Fruit fly (Drosophila melanogaster) whole organism, embryonic: ENCODE measurements around the gene CG3337.

ENCODE experiments used
- ATbp ChIP-seq: fragments of 200-800 bp; sonication (Bioruptor generic); optimal IDR thresholded peaks from 2 replicates; lab custom pipeline; 2017; ENCODE audit warnings: missing biosample characterization, mild to moderate bottlenecking, missing genetic modification characterization, missing genetic modification reagents
- B-H2 ChIP-seq: fragments of 200-800 bp; sonication (Bioruptor generic); optimal IDR thresholded peaks from 2 replicates; lab custom pipeline; 2018; ENCODE audit warnings: missing biosample characterization, mild to moderate bottlenecking, missing genetic modification characterization
- CG10267 ChIP-seq: fragments of 200-800 bp; sonication (Bioruptor generic); optimal IDR thresholded peaks from 2 replicates; lab custom pipeline; 2018; ENCODE audit warnings: missing biosample characterization, mild to moderate bottlenecking, missing genetic modification characterization, moderate library complexity
- CG11247 ChIP-seq: fragments of 200-800 bp; sonication (Bioruptor generic); IDR thresholded peaks from 2 replicates; pipeline ENCODE4 v1.3.6; 2022; ENCODE audit warnings: missing biosample characterization, missing genetic modification characterization
- CG12219 ChIP-seq: fragments of 200-800 bp; sonication (Bioruptor generic); optimal IDR thresholded peaks from 3 replicates; lab custom pipeline; 2018; ENCODE audit warnings: missing biosample characterization, mild to moderate bottlenecking, missing genetic modification characterization
- CG14710 ChIP-seq: fragments of 200-800 bp; sonication (Bioruptor generic); optimal IDR thresholded peaks from 3 replicates; lab custom pipeline; 2019; ENCODE audit warnings: missing biosample characterization, mild to moderate bottlenecking, missing genetic modification characterization, moderate library complexity
- CG15073 ChIP-seq: fragments of 200-800 bp; sonication (Bioruptor generic); optimal IDR thresholded peaks from 2 replicates; lab custom pipeline; 2016; ENCODE audit warnings: missing biosample characterization, missing genetic modification characterization
- CG16813 ChIP-seq: fragments of 200-800 bp; sonication (Bioruptor generic); IDR thresholded peaks from 3 replicates; pipeline ENCODE4 v1.3.6; 2022; ENCODE audit warnings: missing biosample characterization, missing genetic modification characterization; ENCODE audit not compliant: partially characterized antibody
- CG17186 ChIP-seq: fragments of 200-800 bp; sonication (Bioruptor generic); optimal IDR thresholded peaks from 3 replicates; lab custom pipeline; 2017; ENCODE audit warnings: missing biosample characterization, missing genetic modification reagents, missing genetic modification characterization
- CG17359 ChIP-seq: fragments of 200-800 bp; sonication (Bioruptor generic); optimal IDR thresholded peaks from 3 replicates; lab custom pipeline; 2018; ENCODE audit warnings: missing biosample characterization, mild to moderate bottlenecking, missing genetic modification characterization, moderate library complexity
- CG2120 ChIP-seq: fragments of 200-800 bp; sonication (Bioruptor generic); optimal IDR thresholded peaks from 3 replicates; lab custom pipeline; 2016; ENCODE audit warnings: missing biosample characterization, missing genetic modification characterization
- CG30403 ChIP-seq: fragments of 200-800 bp; sonication (Bioruptor generic); optimal IDR thresholded peaks from 3 replicates; lab custom pipeline; 2016; ENCODE audit warnings: missing biosample characterization, missing genetic modification characterization
- CG32532 ChIP-seq: fragments of 200-800 bp; sonication (Bioruptor generic); IDR thresholded peaks from 2 replicates; pipeline ENCODE4 v1.3.6; 2022; ENCODE audit warnings: missing biosample characterization, missing genetic modification characterization
- CG3995 ChIP-seq: fragments of 200-800 bp; sonication (Bioruptor generic); optimal IDR thresholded peaks from 3 replicates; lab custom pipeline; 2016; ENCODE audit warnings: missing biosample characterization, missing genetic modification characterization
- CG42726 ChIP-seq: fragments of 200-800 bp; sonication (Bioruptor generic); IDR thresholded peaks from 2 replicates; pipeline ENCODE4 v1.3.6; 2022; ENCODE audit warnings: missing biosample characterization, missing genetic modification characterization; ENCODE audit not compliant: partially characterized antibody
- CG4282 ChIP-seq: fragments of 200-800 bp; sonication (Bioruptor generic); optimal IDR thresholded peaks from 2 replicates; lab custom pipeline; 2016; ENCODE audit warnings: missing biosample characterization, missing genetic modification characterization
- CG8924 ChIP-seq: fragments of 200-800 bp; optimal IDR thresholded peaks from 3 replicates; lab custom pipeline; 2019; ENCODE audit warnings: missing biosample characterization, mild to moderate bottlenecking, missing genetic modification characterization, moderate library complexity
- CG9609 ChIP-seq: fragments of 200-800 bp; sonication (Bioruptor generic); optimal IDR thresholded peaks from 3 replicates; lab custom pipeline; 2016; ENCODE audit warnings: missing biosample characterization, missing genetic modification characterization
- Camta ChIP-seq: fragments of 200-800 bp; sonication (Bioruptor generic); optimal IDR thresholded peaks from 2 replicates; lab custom pipeline; 2016; ENCODE audit warnings: missing biosample characterization, missing genetic modification characterization
- Chrac-16 ChIP-seq: fragments of 200-800 bp; sonication (Bioruptor generic); optimal IDR thresholded peaks from 3 replicates; lab custom pipeline; 2016; ENCODE audit warnings: missing biosample characterization, missing genetic modification characterization
- D ChIP-seq, 2 experiments: fragments of 200-800 bp in 1 of 2; fragments of >200 bp in 1 of 2; sonication (Bioruptor generic) in 1 of 2; optimal IDR thresholded peaks; 2 replicates in 1 of 2; 3 replicates in 1 of 2; lab custom pipeline; 2017; ENCODE audit warnings: mild to moderate bottlenecking in 1 of 2, missing biosample characterization in 1 of 2, missing genetic modification characterization in 1 of 2, missing genetic modification reagents in 1 of 2
- Dp ChIP-seq: fragments of 200-800 bp; sonication (Bioruptor generic); optimal IDR thresholded peaks from 2 replicates; lab custom pipeline; 2018; ENCODE audit warnings: missing biosample characterization, mild to moderate bottlenecking, missing genetic modification characterization, moderate library complexity
- Ets65A ChIP-seq: fragments of 200-800 bp; sonication (Bioruptor generic); peaks from one replicate; lab custom pipeline; 2016; ENCODE audit warnings: missing biosample characterization, missing genetic modification characterization
- H2.0 ChIP-seq: fragments of 200-800 bp; sonication (Bioruptor generic); IDR thresholded peaks from 2 replicates; pipeline ENCODE4 v1.3.6; 2022; ENCODE audit warnings: missing biosample characterization, missing genetic modification characterization
- HLHmδ ChIP-seq: fragments of 200-800 bp; sonication (Bioruptor generic); optimal IDR thresholded peaks from 2 replicates; lab custom pipeline; 2018; ENCODE audit warnings: missing biosample characterization, mild to moderate bottlenecking, missing genetic modification characterization, moderate library complexity
- Hmr ChIP-seq: fragments of 200-800 bp; sonication (Bioruptor generic); optimal IDR thresholded peaks from 3 replicates; lab custom pipeline; 2017; ENCODE audit warnings: mild to moderate bottlenecking, missing biosample characterization, missing genetic modification reagents, missing genetic modification characterization
- Hsf ChIP-seq: fragments of 200-800 bp; sonication (Bioruptor generic); optimal IDR thresholded peaks from 3 replicates; lab custom pipeline; 2016; ENCODE audit warnings: missing biosample characterization, missing genetic modification characterization
- MBD-R2 ChIP-seq: fragments of 200-800 bp; sonication (Bioruptor generic); IDR thresholded peaks from 2 replicates; pipeline ENCODE4 v1.3.6; 2022; ENCODE audit warnings: missing biosample characterization, missing genetic modification characterization
- Mad ChIP-seq: fragments of 200-800 bp; sonication (Bioruptor generic); optimal IDR thresholded peaks from 2 replicates; lab custom pipeline; 2016; ENCODE audit warnings: missing biosample characterization, missing genetic modification characterization
- Opbp ChIP-seq: fragments of 200-800 bp; sonication (Bioruptor generic); IDR thresholded peaks from 3 replicates; pipeline ENCODE4 v1.3.6; 2022; ENCODE audit warnings: missing biosample characterization, missing genetic modification characterization; ENCODE audit not compliant: partially characterized antibody
- Scr ChIP-seq: fragments of 200-800 bp; sonication (Bioruptor generic); IDR thresholded peaks from 2 replicates; pipeline ENCODE4 v1.3.6; 2022; ENCODE audit warnings: missing biosample characterization, missing genetic modification characterization; ENCODE audit not compliant: partially characterized antibody
- Trl ChIP-seq, 3 experiments: fragments of >200 bp in 2 of 3; fragments of 200-800 bp in 1 of 3; sonication (Bioruptor generic) in 1 of 3; optimal IDR thresholded peaks; 2 replicates in 1 of 3; 3 replicates in 2 of 3; lab custom pipeline; 2016 to 2017; ENCODE audit warnings: missing biosample characterization in 1 of 3, missing genetic modification characterization in 1 of 3
- ash1 ChIP-seq: fragments of 200-800 bp; sonication (Bioruptor generic); optimal IDR thresholded peaks from 2 replicates; lab custom pipeline; 2018; ENCODE audit warnings: missing biosample characterization, mild to moderate bottlenecking, missing genetic modification characterization
- az2 ChIP-seq: fragments of 200-800 bp; sonication (Bioruptor generic); optimal IDR thresholded peaks from 3 replicates; lab custom pipeline; 2016; ENCODE audit warnings: missing biosample characterization, missing genetic modification characterization
- bsh ChIP-seq, 2 experiments: fragments of 200-800 bp; sonication (Bioruptor generic); optimal IDR thresholded peaks; 2 replicates each; lab custom pipeline; 2017 to 2018; ENCODE audit warnings: mild to moderate bottlenecking in 2 of 2, missing biosample characterization in 2 of 2, missing genetic modification characterization in 2 of 2, moderate library complexity in 1 of 2
- caup ChIP-seq: fragments of 200-800 bp; sonication (Bioruptor generic); optimal IDR thresholded peaks from 3 replicates; lab custom pipeline; 2017; ENCODE audit warnings: missing biosample characterization, mild to moderate bottlenecking, missing genetic modification characterization, moderate library complexity; ENCODE audit not compliant: severe bottlenecking
- croc ChIP-seq: fragments of 200-800 bp; sonication (Bioruptor generic); conservative IDR thresholded peaks from 3 replicates; pipeline ENCODE4 v1.3.6; 2022; ENCODE audit warnings: missing biosample characterization, missing genetic modification characterization
- dimm ChIP-seq: fragments of 200-800 bp; sonication (Bioruptor generic); IDR thresholded peaks from 2 replicates; pipeline ENCODE4 v1.3.6; 2022; ENCODE audit warnings: missing biosample characterization, missing genetic modification characterization
- disco-r ChIP-seq: fragments of 200-800 bp; sonication (Bioruptor generic); optimal IDR thresholded peaks from 2 replicates; lab custom pipeline; 2016; ENCODE audit warnings: missing biosample characterization, missing genetic modification characterization
- emc ChIP-seq: fragments of 200-800 bp; sonication (Bioruptor generic); optimal IDR thresholded peaks from 2 replicates; lab custom pipeline; 2016; ENCODE audit warnings: missing biosample characterization, missing genetic modification characterization
- fd102C ChIP-seq: fragments of 200-800 bp; sonication (Bioruptor generic); optimal IDR thresholded peaks from 2 replicates; lab custom pipeline; 2018; ENCODE audit warnings: missing biosample characterization, mild to moderate bottlenecking, missing genetic modification characterization, moderate library complexity
- fu2 ChIP-seq: fragments of 200-800 bp; sonication (Bioruptor generic); optimal IDR thresholded peaks from 2 replicates; lab custom pipeline; 2016; ENCODE audit warnings: missing biosample characterization, missing genetic modification characterization
- her ChIP-seq: fragments of 200-800 bp; sonication (Bioruptor generic); optimal IDR thresholded peaks from 2 replicates; lab custom pipeline; 2016; ENCODE audit warnings: missing biosample characterization, missing genetic modification characterization
- jumu ChIP-seq: fragments of 200-800 bp; sonication (Bioruptor generic); optimal IDR thresholded peaks from 3 replicates; lab custom pipeline; 2016; ENCODE audit warnings: missing biosample characterization, missing genetic modification characterization
- lab ChIP-seq: fragments of 200-800 bp; sonication (Bioruptor generic); optimal IDR thresholded peaks from 3 replicates; lab custom pipeline; 2017; ENCODE audit warnings: missing biosample characterization, missing genetic modification characterization, mild to moderate bottlenecking, moderate library complexity, missing genetic modification reagents
- lmd ChIP-seq: fragments of 200-800 bp; sonication (Bioruptor generic); IDR thresholded peaks from 2 replicates; pipeline ENCODE4 v1.3.6; 2022; ENCODE audit warnings: missing biosample characterization, missing genetic modification characterization
- pzg ChIP-seq: fragments of 200-800 bp; sonication (Bioruptor generic); optimal IDR thresholded peaks from 3 replicates; lab custom pipeline; 2018; ENCODE audit warnings: missing biosample characterization, mild to moderate bottlenecking, missing genetic modification characterization, moderate library complexity
- z ChIP-seq: fragments of 200-800 bp; sonication (Bioruptor generic); IDR thresholded peaks from 3 replicates; pipeline ENCODE4 v1.3.6; 2022; ENCODE audit warnings: missing biosample characterization, missing genetic modification characterization
- zfh2 ChIP-seq: fragments of 200-800 bp; sonication (Bioruptor generic); optimal IDR thresholded peaks from 2 replicates; lab custom pipeline; 2016; ENCODE audit warnings: missing biosample characterization, missing genetic modification characterization

The CG3337 gene

dm6 chr3R:21268873-21269272 lies 45.5 kb upstream of the CG3337 start, which contains the start of gene Rab1 (continued):
- TF ChIP-seq CG8924 (no peak), Chrac-16 (GFP tag; lab: Kevin White, UChicago) (peak; percentile 41), bsh (GFP tag; optimal IDR thresholded peaks at IDR 0.05; lab: Kevin White, UChicago) (peak in 1 of 2 experiments; percentile 2), D (optimal IDR thresholded peaks at IDR 0.05; lab: Kevin White, UChicago) (no peak), D (GFP tag; optimal IDR thresholded peaks at IDR 0.05; lab: Kevin White, UChicago) (peak; percentile 36), lmd (GFP tag; lab: Robert Waterston, UW) (peak; percentile 41; the same call in 1 of the 2 replicates), zfh2 (peak; percentile 59), CG4282 (GFP tag; lab: Kevin White, UChicago) (no peak), CG2120 (GFP tag; lab: Kevin White, UChicago) (peak; percentile 65), CG17359 (tag; lab: Kevin White, UChicago) (peak; percentile 22), Hmr (GFP tag; lab: Kevin White, UChicago) (peak; percentile 43), Scr (no peak), jumu (GFP tag; lab: Kevin White, UChicago) (peak; percentile 36), Opbp (GFP tag; lab: Robert Waterston, UW) (peak; percentile 66; the same call in 2 of the 3 replicates), B-H2 (GFP tag; lab: Kevin White, UChicago) (peak; percentile 78), az2 (GFP tag; lab: Kevin White, UChicago) (no peak), fu2 (GFP tag; lab: Kevin White, UChicago) (peak; percentile 35), MBD-R2 (GFP tag; lab: Robert Waterston, UW) (peak; percentile 78), lab (GFP tag; lab: Kevin White, UChicago) (peak; percentile 50), CG9609 (GFP tag; lab: Kevin White, UChicago) (peak; percentile 40), CG15073 (GFP tag; lab: Kevin White, UChicago) (no peak), z (GFP tag; lab: Robert Waterston, UW) (no peak), CG14710 (tag; lab: Kevin White, UChicago) (peak; percentile 5), CG30403 (peak; percentile 14), ATbp (no peak), ash1 (GFP tag; lab: Kevin White, UChicago) (peak; percentile 28), Dp (peak; percentile 13), disco-r (GFP tag; lab: Kevin White, UChicago) (no peak), Trl (optimal IDR thresholded peaks at IDR 0.05; lab: Kevin White, UChicago) (no peak), Trl (GFP tag; optimal IDR thresholded peaks at IDR 0.05; lab: Kevin White, UChicago) (peak; percentile 16), CG10267 (peak; percentile 92), CG11247 (GFP tag; lab: Robert Waterston, UW) (no peak), HLHmδ (GFP tag; lab: Kevin White, UChicago) (peak; percentile 41), Hsf (peak; percentile 47), pzg (GFP tag; lab: Kevin White, UChicago) (peak; percentile 74), CG42726 (GFP tag; lab: Robert Waterston, UW) (peak; percentile 30; the same call in 1 of the 2 replicates), her (GFP tag; lab: Kevin White, UChicago) (no peak), Mad (GFP tag; lab: Kevin White, UChicago) (peak; percentile 19), CG16813 (GFP tag; lab: Robert Waterston, UW) (0 out of 3 replicates have a peak, but pooled peaks have one; percentile 24), H2.0 (GFP tag; lab: Robert Waterston, UW) (peak; percentile 30; the same call in 1 of the 2 replicates), CG3995 (GFP tag; lab: Kevin White, UChicago) (peak; percentile 35), croc (GFP tag; lab: Robert Waterston, UW) (no peak), Camta (GFP tag; lab: Kevin White, UChicago) (no peak), emc (GFP tag; lab: Kevin White, UChicago) (no peak), CG12219 (GFP tag; lab: Kevin White, UChicago) (no peak), CG17186 (GFP tag; lab: Kevin White, UChicago) (peak; percentile 45), fd102C (GFP tag; lab: Kevin White, UChicago) (no peak), caup (GFP tag; lab: Kevin White, UChicago) (peak; percentile 70), dimm (GFP tag; lab: Robert Waterston, UW) (no peak), CG32532 (GFP tag; lab: Robert Waterston, UW) (peak; percentile 51; the same call in 1 of the 2 replicates), Ets65A (GFP tag; lab: Kevin White, UChicago) (peak; percentile 82)
